Fruit fly (Drosophila melanogaster) whole organism: ENCODE measurements around the gene mRRF1.

Source experiments
- CG8478 ChIP-seq: fragments of >200 bp; optimal IDR thresholded peaks from 2 replicates; lab custom pipeline; 2018; ENCODE audit warnings: inconsistent platforms
- Dll ChIP-seq: fragments of >200 bp; optimal IDR thresholded peaks from 2 replicates; lab custom pipeline; 2017
- EcR ChIP-seq, 2 experiments: fragments of >200 bp; optimal IDR thresholded peaks; 2 replicates each; lab custom pipeline; 2017; ENCODE audit warnings: missing biosample characterization in 2 of 2, missing genetic modification characterization in 2 of 2, missing genetic modification reagents in 2 of 2
- pan ChIP-seq: fragments of >200 bp; optimal IDR thresholded peaks from 2 replicates; lab custom pipeline; 2017
- psq ChIP-seq: fragments of >200 bp; optimal IDR thresholded peaks from 2 replicates; lab custom pipeline; 2017
- usp ChIP-seq: fragments of >200 bp; optimal IDR thresholded peaks from 2 replicates; lab custom pipeline; 2017; ENCODE audit warnings: missing biosample characterization, missing genetic modification characterization, mixed read lengths

The mRRF1 gene

DNA sequence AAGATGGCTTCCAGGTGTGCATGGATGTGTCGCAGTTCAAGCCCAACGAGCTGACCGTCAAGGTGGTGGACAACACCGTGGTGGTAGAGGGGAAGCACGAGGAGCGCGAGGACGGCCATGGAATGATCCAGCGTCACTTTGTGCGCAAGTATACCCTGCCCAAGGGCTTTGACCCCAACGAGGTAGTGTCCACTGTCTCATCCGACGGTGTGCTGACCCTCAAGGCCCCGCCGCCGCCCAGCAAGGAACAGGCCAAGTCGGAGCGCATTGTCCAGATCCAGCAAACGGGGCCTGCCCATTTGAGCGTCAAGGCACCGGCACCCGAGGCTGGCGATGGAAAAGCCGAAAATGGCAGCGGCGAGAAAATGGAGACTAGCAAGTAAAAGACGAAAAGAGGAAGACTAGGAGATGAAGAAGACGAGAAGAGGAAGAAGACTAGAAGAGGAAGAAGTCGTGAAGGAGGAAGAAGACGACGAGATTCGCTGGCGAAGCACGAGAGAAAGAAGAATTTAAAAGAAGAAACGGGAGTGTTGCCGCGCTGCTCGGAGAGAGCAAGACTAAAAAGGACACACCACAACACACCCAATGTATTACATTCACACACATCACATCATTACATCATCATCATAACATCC is 20.4 kb downstream of the mRRF1 start:
- TF ChIP-seq EcR (GFP tag; optimal IDR thresholded peaks at IDR 0.05; lab: Kevin White, UChicago), result peak in 1 of 2 experiments; percentile 17
- TF ChIP-seq usp (GFP tag; lab: Kevin White, UChicago), result no peak
- no peak for TF ChIP-seq Dll
- TF ChIP-seq pan (lab: Kevin White, UChicago), result no peak
- TF ChIP-seq psq (lab: Kevin White, UChicago), result no peak
- no peak for TF ChIP-seq CG8478

- no peak for TF ChIP-seq psq (lab: Kevin White, UChicago)
These were observed 27.3 kb downstream of the mRRF1 start for dm6 chr3L:9391340-9391980.

- TF ChIP-seq EcR (GFP tag; optimal IDR thresholded peaks at IDR 0.05; lab: Kevin White, UChicago), result no peak
These were observed 31.9 kb downstream of the mRRF1 start for dm6 chr3L:9396038-9396437.

DNA sequence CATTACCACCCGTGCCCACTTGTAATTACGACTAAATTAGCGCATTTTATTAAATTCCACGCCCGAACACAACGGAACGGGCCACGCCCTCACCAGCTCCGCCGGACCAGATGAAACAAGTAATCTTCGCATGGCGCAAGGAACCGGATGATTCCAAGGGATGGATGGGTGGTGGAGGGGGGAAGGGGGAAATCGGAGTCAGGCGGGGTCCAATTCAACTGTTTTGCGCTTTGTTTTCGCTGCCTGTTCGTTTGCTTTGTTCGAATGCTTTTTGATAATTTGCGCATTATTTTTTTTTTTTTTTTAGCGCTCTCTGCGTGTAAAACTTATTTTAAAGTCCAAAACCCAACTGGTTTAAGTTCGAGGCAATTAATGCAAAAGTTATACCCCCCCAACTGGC is 32.6 kb downstream of the mRRF1 start:
- TF ChIP-seq usp (GFP tag; lab: Kevin White, UChicago) (no peak), CG8478 (no peak), psq (lab: Kevin White, UChicago) (no peak), pan (lab: Kevin White, UChicago) (no peak)

- TF ChIP-seq psq (lab: Kevin White, UChicago) (no peak), usp (GFP tag; lab: Kevin White, UChicago) (no peak), pan (lab: Kevin White, UChicago) (no peak), EcR (GFP tag; optimal IDR thresholded peaks at IDR 0.05; lab: Kevin White, UChicago) (no peak), Dll (no peak), CG8478 (no peak)
These were observed 33.0 kb downstream of the mRRF1 start for dm6 chr3L:9397156-9397555.

DNA sequence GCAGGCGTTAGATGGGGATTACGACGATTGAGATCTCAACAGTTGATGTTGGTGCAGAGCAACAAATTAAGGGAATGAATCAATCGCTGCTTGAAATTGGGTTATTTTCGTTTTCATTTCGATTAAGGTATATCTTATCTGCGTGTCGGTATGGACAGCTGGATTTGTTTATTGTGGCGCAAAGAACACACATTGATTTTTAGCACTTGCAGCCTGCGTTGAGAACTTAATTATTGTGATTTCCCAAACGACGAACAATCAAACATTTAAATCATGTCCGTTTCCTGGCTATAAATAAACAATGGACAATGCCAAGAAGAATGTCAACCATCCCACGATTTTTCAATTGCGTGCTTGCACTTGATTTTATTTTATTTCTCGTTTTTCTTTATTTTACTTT is 33.9 kb downstream of the mRRF1 start:
- TF ChIP-seq pan (lab: Kevin White, UChicago), result no peak
- TF ChIP-seq CG8478, result no peak
- TF ChIP-seq psq (lab: Kevin White, UChicago), result no peak
- TF ChIP-seq usp (GFP tag; lab: Kevin White, UChicago), result no peak
- no peak for TF ChIP-seq EcR (GFP tag; optimal IDR thresholded peaks at IDR 0.05; lab: Kevin White, UChicago)
- no peak for TF ChIP-seq Dll

DNA sequence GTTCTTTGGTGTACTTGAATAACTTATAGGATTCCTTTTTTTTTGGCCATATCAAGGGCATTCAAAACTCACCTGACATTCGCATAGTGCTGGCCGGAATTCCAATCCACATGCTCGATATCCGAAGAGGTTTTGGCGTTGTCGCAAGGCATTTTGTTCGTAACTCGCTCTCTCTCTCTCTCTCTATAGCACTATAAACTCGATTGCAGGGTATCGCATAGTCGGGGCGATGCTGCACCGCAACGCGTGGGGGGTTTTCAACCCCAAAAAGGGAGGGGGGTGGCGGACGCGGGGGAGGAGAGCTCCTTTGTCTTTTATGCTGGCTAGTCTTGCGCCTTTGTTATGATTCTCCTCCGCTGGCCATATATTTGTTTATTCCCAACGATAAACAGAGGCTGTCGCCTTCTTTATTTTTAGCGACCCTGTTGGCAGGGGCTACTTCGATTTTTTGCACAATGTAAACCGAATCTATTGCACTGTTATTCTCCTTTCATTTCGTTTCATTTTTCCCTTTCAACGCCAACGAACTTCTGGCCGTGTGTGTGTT is 34.4 kb downstream of the mRRF1 start:
- peak in 1 of 2 experiments; percentile 56 for TF ChIP-seq EcR (GFP tag; optimal IDR thresholded peaks at IDR 0.05; lab: Kevin White, UChicago)
- no peak for TF ChIP-seq pan (lab: Kevin White, UChicago)

DNA sequence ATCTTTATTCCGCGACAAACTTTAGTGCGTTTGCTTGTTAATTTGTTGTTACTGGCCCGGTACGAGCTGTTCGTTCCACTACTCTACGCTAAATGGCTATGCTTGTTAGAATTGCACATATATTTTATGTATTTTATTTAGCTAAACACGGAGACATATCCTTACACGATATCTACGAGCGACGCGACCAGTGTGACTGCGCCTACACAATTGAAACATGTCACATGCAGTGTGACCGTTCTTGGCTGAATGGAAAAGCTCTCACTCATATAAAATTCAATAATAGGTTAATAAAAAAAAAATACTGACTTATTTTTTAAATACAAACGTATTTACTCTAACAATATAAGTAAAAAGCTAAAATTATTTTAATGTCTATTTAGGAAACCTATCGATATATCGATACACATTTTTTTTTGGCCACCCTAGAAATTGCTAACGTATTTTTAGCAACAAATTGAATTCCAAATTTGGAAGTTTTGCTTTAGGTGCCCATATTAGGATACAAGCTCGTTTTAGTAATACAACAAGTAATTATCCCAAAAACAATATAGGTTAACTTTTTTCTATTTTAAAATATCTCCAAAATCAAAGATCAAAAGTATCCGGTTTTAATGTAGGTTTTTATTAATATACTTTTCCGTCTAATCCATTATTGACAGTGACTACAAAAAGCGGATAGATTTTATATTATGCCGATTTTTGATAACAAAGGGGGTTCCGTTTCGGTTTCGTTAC is 35.0 kb downstream of the mRRF1 start, which contains the start of gene CG4080:
TSS of gene CG4080 (minus strand) at position 215 of the 738 bp plus-strand sequence.
- TF ChIP-seq pan (lab: Kevin White, UChicago), result no peak
- no peak for TF ChIP-seq Dll
- no peak for TF ChIP-seq EcR (GFP tag; optimal IDR thresholded peaks at IDR 0.05; lab: Kevin White, UChicago)
- TF ChIP-seq usp (GFP tag; lab: Kevin White, UChicago), result no peak
- TF ChIP-seq CG8478, result no peak
- no peak for TF ChIP-seq psq (lab: Kevin White, UChicago)

DNA sequence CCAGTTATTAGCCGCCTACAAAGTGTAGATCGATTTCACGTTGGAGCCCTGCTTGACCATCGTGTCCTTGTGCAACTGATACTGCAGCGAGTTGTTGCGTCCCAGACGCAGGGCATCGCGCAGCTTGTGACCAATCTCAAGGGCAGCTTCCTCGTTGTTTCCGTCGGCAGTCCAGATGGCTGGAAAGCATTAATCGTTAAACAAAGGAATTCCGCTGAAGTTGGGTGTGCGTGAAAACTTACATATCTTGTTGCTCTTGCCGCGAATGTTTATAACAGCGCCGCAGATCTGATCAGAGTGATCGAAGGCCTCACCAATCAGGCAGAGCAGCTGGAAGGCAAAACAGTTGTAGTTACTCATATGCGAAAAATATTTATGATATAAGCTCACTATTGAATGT is 35.7 kb downstream of the mRRF1 start:
- TF ChIP-seq usp (GFP tag; lab: Kevin White, UChicago), result no peak

DNA sequence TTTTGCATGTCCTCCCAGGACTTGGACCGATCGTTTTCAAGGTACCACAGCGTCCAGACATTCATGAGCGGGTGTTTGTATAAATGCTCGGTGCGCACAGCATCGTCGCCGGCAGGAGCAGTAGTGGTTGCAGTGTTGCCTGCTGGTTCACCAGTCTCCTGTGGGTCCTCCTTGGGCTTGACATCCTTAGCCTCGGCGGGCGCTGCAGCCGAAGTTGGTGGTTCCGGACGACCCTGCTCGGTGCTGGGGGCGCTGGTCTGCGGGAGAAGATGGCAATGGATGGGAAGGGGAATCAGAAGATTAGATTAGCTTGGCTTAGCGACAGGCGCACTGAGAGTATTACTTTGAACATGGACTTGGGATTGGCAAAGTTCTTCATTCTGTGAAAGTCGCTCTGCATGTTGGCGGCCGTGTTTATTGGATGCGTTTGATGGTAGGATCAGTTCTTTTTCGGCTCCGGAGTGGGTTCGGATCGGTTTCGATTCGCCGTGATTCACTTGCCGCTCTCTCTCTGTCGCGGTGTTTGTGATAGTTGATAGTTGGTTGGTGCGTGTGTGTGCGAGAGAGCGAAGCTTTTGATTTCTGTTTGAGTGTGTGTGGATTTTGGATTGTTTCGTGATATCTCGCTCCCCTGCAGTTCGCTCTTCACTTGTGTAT is 36.7 kb downstream of the mRRF1 start:
- no peak for TF ChIP-seq usp (GFP tag; lab: Kevin White, UChicago)
- TF ChIP-seq CG8478, result no peak
- TF ChIP-seq psq (lab: Kevin White, UChicago), result no peak
- TF ChIP-seq pan (lab: Kevin White, UChicago), result no peak
- no peak for TF ChIP-seq Dll

dm6 chr3L:9401354-9402156 is 37.4 kb downstream of the mRRF1 start:
- no peak for TF ChIP-seq pan (lab: Kevin White, UChicago)
- no peak for TF ChIP-seq EcR (GFP tag; optimal IDR thresholded peaks at IDR 0.05; lab: Kevin White, UChicago)
- peak; percentile 48 for TF ChIP-seq CG8478
